Worm (Caenorhabditis elegans): ENCODE results near the gene fndc-1.

- no peak for TF ChIP-seq bed-1 (GFP tag; IDR thresholded peaks at IDR 0.05)
- no peak for TF ChIP-seq dpff-1 (tag; optimal IDR thresholded peaks at IDR 0.05)
- TF ChIP-seq F33H1.4 (GFP tag; IDR thresholded peaks at IDR 0.05) = no peak
- TF ChIP-seq fkh-3 (tag; optimal IDR thresholded peaks at IDR 0.05) = no peak
- no peak for TF ChIP-seq die-1 (tag; optimal IDR thresholded peaks at IDR 0.05)
- TF ChIP-seq snpc-3.4 (tag; optimal IDR thresholded peaks at IDR 0.05) = no peak
Measured at ce11 chrII:11275484-11275883, 38.4 kb upstream of the fndc-1 start.
